Fruit fly (Drosophila melanogaster): ENCODE results near the gene Cdk12.

The Cdk12 gene

DNA sequence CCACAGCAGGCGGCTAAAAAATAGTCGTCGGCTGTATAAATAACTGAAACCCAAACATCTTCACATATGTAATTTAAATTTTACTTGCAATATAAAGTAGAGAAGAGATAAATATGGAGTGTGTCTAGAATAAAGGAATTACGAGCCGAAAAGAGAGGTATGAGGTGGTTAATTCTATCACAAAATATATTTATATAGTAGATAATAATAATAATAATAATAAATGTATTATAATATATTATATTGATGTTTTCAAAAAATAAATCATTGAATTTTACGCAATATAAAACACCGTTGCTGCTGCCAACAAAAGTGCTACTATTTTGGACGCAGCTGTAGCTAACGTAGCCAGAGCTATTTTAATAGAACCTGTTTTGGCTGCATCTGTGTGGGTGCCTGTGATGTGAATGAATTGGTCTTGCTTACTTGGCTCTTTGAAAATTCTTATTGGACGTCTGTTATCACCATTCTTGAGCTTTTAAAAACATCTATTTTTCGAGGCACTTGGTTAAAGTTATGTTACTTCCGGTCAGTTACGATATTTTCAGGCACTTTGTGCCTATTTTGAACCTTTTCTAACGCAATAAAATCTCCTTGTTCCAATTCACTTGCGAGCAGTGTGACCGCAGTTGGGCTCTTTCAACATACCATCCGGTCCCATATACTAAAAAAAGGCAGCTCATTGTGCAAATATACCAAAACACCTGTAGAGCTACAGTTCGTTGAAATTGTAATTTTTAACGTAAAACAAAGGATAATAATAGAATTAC, 19.1 kb upstream of the Cdk12 start, which contains the start of gene Hr78 (continued):
- TF ChIP-seq B-H1 (GFP tag; IDR thresholded peaks at IDR 0.05) (no peak; the same call in 2 of the 3 replicates), en (GFP tag; optimal IDR thresholded peaks at IDR 0.05) (no peak), Usf (GFP tag; optimal IDR thresholded peaks at IDR 0.05) (peak; percentile 54), dimm (GFP tag; IDR thresholded peaks at IDR 0.05) (no peak), hth (optimal IDR thresholded peaks at IDR 0.05) (no peak), chm (GFP tag; IDR thresholded peaks at IDR 0.05) (0 out of 2 replicates have a peak, but pooled peaks have one; percentile 29), unc-4 (GFP tag; IDR thresholded peaks at IDR 0.05; ENCODE audit: partially characterized antibody) (0 out of 2 replicates have a peak, but pooled peaks have one; percentile 18), unpg (GFP tag; optimal IDR thresholded peaks at IDR 0.05) (peak; percentile 86), dm (GFP tag; optimal IDR thresholded peaks at IDR 0.05) (no peak), CG8359 (GFP tag; optimal IDR thresholded peaks at IDR 0.05; ENCODE audit: borderline replicate concordance) (peak; percentile 71), Dp (GFP tag; optimal IDR thresholded peaks at IDR 0.05) (no peak), CG7372 (GFP tag; IDR thresholded peaks at IDR 0.05) (peak; percentile 66), NC2β (GFP tag; optimal IDR thresholded peaks at IDR 0.05) (no peak), onecut (GFP tag; IDR thresholded peaks at IDR 0.05) (peak; percentile 51; the same call in 1 of the 2 replicates), trem (tag; optimal IDR thresholded peaks at IDR 0.05) (peak; percentile 78), usp (GFP tag; optimal IDR thresholded peaks at IDR 0.05) (no peak), Poxn (GFP tag; IDR thresholded peaks at IDR 0.05) (no peak), CG9932 (GFP tag; IDR thresholded peaks at IDR 0.05) (peak; percentile 49), CG7839 (tag; optimal IDR thresholded peaks at IDR 0.05) (peak; percentile 89), CG33213 (GFP tag; optimal IDR thresholded peaks at IDR 0.05) (peak; percentile 35), emc (GFP tag; optimal IDR thresholded peaks at IDR 0.05) (no peak), CG17612 (GFP tag; IDR thresholded peaks at IDR 0.05) (no peak), CG6654 (GFP tag; optimal IDR thresholded peaks at IDR 0.05) (peak; percentile 40), CG11723 (GFP tag; optimal IDR thresholded peaks at IDR 0.05) (peak; percentile 63), nmo (GFP tag; optimal IDR thresholded peaks at IDR 0.05) (peak; percentile 84), Oaz (GFP tag; IDR thresholded peaks at IDR 0.05) (no peak), NFAT (GFP tag; IDR thresholded peaks at IDR 0.05) (no peak; the same call in 1 of the 2 replicates), insv (GFP tag; optimal IDR thresholded peaks at IDR 0.05) (peak; percentile 89 to 99), Chrac-16 (GFP tag; optimal IDR thresholded peaks at IDR 0.05) (peak; percentile 58), gcm (GFP tag; optimal IDR thresholded peaks at IDR 0.05) (peak; percentile 88), CG10462 (GFP tag; optimal IDR thresholded peaks at IDR 0.05) (peak; percentile 30), ap (GFP tag; IDR thresholded peaks at IDR 0.05) (peak; percentile 47; the same call in 1 of the 2 replicates), sqz (GFP tag; optimal IDR thresholded peaks at IDR 0.05) (no peak), Hmx (GFP tag; optimal IDR thresholded peaks at IDR 0.05) (no peak), corto (GFP tag; optimal IDR thresholded peaks at IDR 0.05) (peak; percentile 64), crol (GFP tag; IDR thresholded peaks at IDR 0.05) (no peak), CG18011 (GFP tag; optimal IDR thresholded peaks at IDR 0.05) (peak; percentile 54), toy (GFP tag; IDR thresholded peaks at IDR 0.05) (0 out of 2 replicates have a peak, but pooled peaks have one; percentile 15), p53 (GFP tag; optimal IDR thresholded peaks at IDR 0.05) (no peak), CG17328 (GFP tag; IDR thresholded peaks at IDR 0.05) (peak; percentile 66; the same call in 1 of the 2 replicates), Camta (GFP tag; optimal IDR thresholded peaks at IDR 0.05) (no peak), cwo (GFP tag; optimal IDR thresholded peaks at IDR 0.05) (peak; percentile 84), chif (GFP tag; optimal IDR thresholded peaks at IDR 0.05) (no peak), sc (optimal IDR thresholded peaks at IDR 0.05) (no peak), sc (GFP tag; optimal IDR thresholded peaks at IDR 0.05) (peak; percentile 65), HmgD (GFP tag; optimal IDR thresholded peaks at IDR 0.05) (no peak), MBD-R2 (GFP tag; IDR thresholded peaks at IDR 0.05) (peak; percentile 43), CG7271 (tag; optimal IDR thresholded peaks at IDR 0.05) (peak; percentile 71), Doc2 (GFP tag; IDR thresholded peaks at IDR 0.05) (no peak), lab (GFP tag; optimal IDR thresholded peaks at IDR 0.05) (peak; percentile 91)

Data from whole organism, embryonic.